Worm (Caenorhabditis elegans) whole organism, midembryonic: ENCODE results near the gene Y57E12B.4.

Source experiments
- ref-1 ChIP-seq: fragments of 200-800 bp; sonication (Bioruptor generic); conservative IDR thresholded peaks from 2 replicates; pipeline ENCODE4 v1.3.6; 2022; ENCODE audit warnings: missing genetic modification reagents, missing genetic modification characterization, missing compliant biosample characterization
- tab-1 ChIP-seq: fragments of 200-800 bp; sonication (Bioruptor generic); IDR thresholded peaks from 2 replicates; pipeline ENCODE4 v1.3.6; 2022; ENCODE audit warnings: missing genetic modification characterization, missing compliant biosample characterization
- ztf-23 ChIP-seq: fragments of 200-800 bp; sonication (Bioruptor generic); IDR thresholded peaks from 2 replicates; pipeline ENCODE4 v1.3.6; 2022; ENCODE audit warnings: missing genetic modification reagents, missing genetic modification characterization, missing compliant biosample characterization
- ztf-29 ChIP-seq: fragments of 200-800 bp; sonication (Bioruptor generic); IDR thresholded peaks from 2 replicates; pipeline ENCODE4 v1.3.6; 2022; ENCODE audit warnings: missing genetic modification reagents, missing genetic modification characterization, missing compliant biosample characterization

- TF ChIP-seq tab-1 (GFP tag; lab: Robert Waterston, UW) (no peak), ztf-29 (no peak), ref-1 (GFP tag; lab: Robert Waterston, UW) (no peak), ztf-23 (GFP tag; lab: Robert Waterston, UW) (no peak)
Measured at ce11 chrV:6976047-6976446, 28.7 kb upstream of the Y57E12B.4 start, which contains the start of gene srx-16.
